Worm (Caenorhabditis elegans) whole organism, late embryonic: ENCODE results near the gene F54C8.1.
A peak's percentile ranks its signal among the peaks of the same experiment; 100 is the strongest.

Source experiments
- K02D7.2 ChIP-seq: sonication (generic microtip); optimal IDR thresholded peaks from 2 replicates; lab custom pipeline; 2017; ENCODE audit warnings: mild to moderate bottlenecking, missing genetic modification characterization, missing compliant biosample characterization
- K09A11.1 ChIP-seq: sonication (generic microtip); optimal IDR thresholded peaks from 2 replicates; lab custom pipeline; 2017; ENCODE audit warnings: antibody characterized with exemption, mild to moderate bottlenecking, missing genetic modification characterization, missing compliant biosample characterization; ENCODE audit not compliant: insufficient read depth
- ama-1 ChIP-seq: fragments of 150-350 bp; optimal IDR thresholded peaks from 2 replicates; lab custom pipeline; 2014
- ceh-14 ChIP-seq: sonication (generic microtip); optimal IDR thresholded peaks from 2 replicates; lab custom pipeline; 2016; ENCODE audit warnings: missing genotype, missing genetic modification characterization, missing compliant biosample characterization
- ceh-18 ChIP-seq: sonication (generic microtip); optimal IDR thresholded peaks from 2 replicates; lab custom pipeline; 2016; ENCODE audit warnings: missing genetic modification characterization, missing compliant biosample characterization
- ceh-2 ChIP-seq: sonication (generic microtip); optimal IDR thresholded peaks from 2 replicates; lab custom pipeline; 2016; ENCODE audit warnings: missing genotype, missing genetic modification characterization, missing compliant biosample characterization
- ceh-22 ChIP-seq: sonication (generic microtip); optimal IDR thresholded peaks from 2 replicates; lab custom pipeline; 2017; ENCODE audit warnings: missing biosample characterization, missing genetic modification characterization
- ceh-31 ChIP-seq: sonication (generic microtip); optimal IDR thresholded peaks from 2 replicates; lab custom pipeline; 2016; ENCODE audit warnings: missing genetic modification characterization, missing compliant biosample characterization
- ceh-34 ChIP-seq: sonication (generic microtip); optimal IDR thresholded peaks from 2 replicates; lab custom pipeline; 2016; ENCODE audit warnings: mild to moderate bottlenecking, missing genetic modification characterization, missing compliant biosample characterization
- ceh-45 ChIP-seq: fragments of 200-800 bp; sonication (Bioruptor generic); IDR thresholded peaks from 2 replicates; pipeline ENCODE4 v1.3.6; 2022; ENCODE audit warnings: missing genetic modification reagents, missing genetic modification characterization, missing compliant biosample characterization
- ceh-48 ChIP-seq: sonication (generic microtip); optimal IDR thresholded peaks from 2 replicates; lab custom pipeline; 2016; ENCODE audit warnings: missing genetic modification characterization, inconsistent platforms, missing compliant biosample characterization
- ceh-6 ChIP-seq: fragments of 200-800 bp; sonication (Bioruptor generic); optimal IDR thresholded peaks from 2 replicates; lab custom pipeline; 2018; ENCODE audit warnings: mild to moderate bottlenecking, missing genetic modification characterization, missing compliant biosample characterization
- ceh-9 ChIP-seq: sonication (generic microtip); optimal IDR thresholded peaks from 2 replicates; lab custom pipeline; 2016; ENCODE audit warnings: mild to moderate bottlenecking, missing genetic modification characterization, inconsistent platforms, missing compliant biosample characterization
- elt-2 ChIP-seq: sonication (generic microtip); optimal IDR thresholded peaks from 2 replicates; lab custom pipeline; 2016; ENCODE audit warnings: missing genetic modification reagents, missing genetic modification characterization, missing compliant biosample characterization
- fax-1 ChIP-seq: sonication (generic microtip); optimal IDR thresholded peaks from 2 replicates; lab custom pipeline; 2016; ENCODE audit warnings: missing genotype, missing genetic modification characterization, missing compliant biosample characterization
- fkh-6 ChIP-seq: sonication (generic microtip); optimal IDR thresholded peaks from 2 replicates; lab custom pipeline; 2016; ENCODE audit warnings: missing genetic modification characterization, missing compliant biosample characterization
- gmeb-2 ChIP-seq: sonication (generic microtip); optimal IDR thresholded peaks from 2 replicates; lab custom pipeline; 2016; ENCODE audit warnings: missing genetic modification characterization, inconsistent platforms, missing compliant biosample characterization
- hlh-13 ChIP-seq: fragments of 200-800 bp; sonication (Bioruptor generic); optimal IDR thresholded peaks from 2 replicates; lab custom pipeline; 2018; ENCODE audit warnings: mild to moderate bottlenecking, missing genetic modification characterization, missing compliant biosample characterization
- hlh-30 ChIP-seq: sonication (generic microtip); optimal IDR thresholded peaks from 2 replicates; lab custom pipeline; 2017; ENCODE audit warnings: antibody characterized with exemption, missing genetic modification characterization, missing compliant biosample characterization; ENCODE audit not compliant: insufficient read depth
- hlh-6 ChIP-seq: sonication (generic microtip); optimal IDR thresholded peaks from 2 replicates; lab custom pipeline; 2016; ENCODE audit warnings: missing genotype, missing genetic modification characterization, missing compliant biosample characterization
- lim-6 ChIP-seq: sonication (generic microtip); optimal IDR thresholded peaks from 2 replicates; lab custom pipeline; 2016; ENCODE audit warnings: missing genetic modification characterization, missing compliant biosample characterization
- lin-11 ChIP-seq: fragments of 200-800 bp; sonication (Bioruptor generic); optimal IDR thresholded peaks from 2 replicates; lab custom pipeline; 2018; ENCODE audit warnings: mild to moderate bottlenecking, missing genetic modification characterization, missing compliant biosample characterization
- nfya-1 ChIP-seq: sonication (generic microtip); optimal IDR thresholded peaks from 2 replicates; lab custom pipeline; 2017; ENCODE audit warnings: missing genetic modification characterization, mild to moderate bottlenecking, missing compliant biosample characterization, antibody characterized with exemption, moderate library complexity
- pax-1 ChIP-seq: fragments of 150-350 bp; optimal IDR thresholded peaks from 2 replicates; lab custom pipeline; 2014; ENCODE audit warnings: missing biosample characterization, missing genetic modification characterization
- pha-2 ChIP-seq: sonication (generic microtip); optimal IDR thresholded peaks from 2 replicates; lab custom pipeline; 2017; ENCODE audit warnings: mild to moderate bottlenecking, missing genetic modification characterization, missing compliant biosample characterization
- pha-4 ChIP-seq: fragments of 150-350 bp; optimal IDR thresholded peaks from 2 replicates; lab custom pipeline; 2018; ENCODE audit warnings: missing biosample characterization, missing genetic modification reagents, missing genetic modification characterization
- pqm-1 ChIP-seq: sonication (generic microtip); optimal IDR thresholded peaks from 2 replicates; lab custom pipeline; 2016; ENCODE audit warnings: missing genetic modification characterization, missing compliant biosample characterization
- rnt-1 ChIP-seq: sonication (generic microtip); optimal IDR thresholded peaks from 2 replicates; lab custom pipeline; 2016; ENCODE audit warnings: missing genetic modification characterization, missing compliant biosample characterization
- sdc-2 ChIP-seq: sonication (generic microtip); optimal IDR thresholded peaks from 2 replicates; lab custom pipeline; 2016; ENCODE audit warnings: missing genotype, missing genetic modification characterization, missing compliant biosample characterization
- sox-2 ChIP-seq: fragments of 200-800 bp; sonication (Bioruptor generic); IDR thresholded peaks from 2 replicates; pipeline ENCODE4 v1.3.6; 2022; ENCODE audit warnings: missing genetic modification reagents, missing genetic modification characterization, missing compliant biosample characterization
- tbx-2 ChIP-seq: sonication (generic microtip); optimal IDR thresholded peaks from 2 replicates; lab custom pipeline; 2016; ENCODE audit warnings: missing genetic modification characterization, missing compliant biosample characterization
- ttx-3 ChIP-seq: sonication (generic microtip); optimal IDR thresholded peaks from 2 replicates; lab custom pipeline; 2016; ENCODE audit warnings: missing genetic modification reagents, missing genetic modification characterization, missing compliant biosample characterization
- unc-3 ChIP-seq, 2 experiments: fragments of 200-800 bp in 1 of 2; sonication (Bioruptor generic) in 1 of 2; sonication (generic microtip) in 1 of 2; conservative IDR thresholded peaks in 1 of 2; optimal IDR thresholded peaks in 1 of 2; 2 replicates each; pipeline versions ENCODE4 v1.3.6 to Lab custom; 2016 to 2022; ENCODE audit warnings: missing compliant biosample characterization in 2 of 2, missing genetic modification characterization in 2 of 2, missing genetic modification reagents in 1 of 2
- unc-42 ChIP-seq: sonication (generic microtip); optimal IDR thresholded peaks from 2 replicates; lab custom pipeline; 2016; ENCODE audit warnings: missing genotype, missing genetic modification characterization, missing compliant biosample characterization
- unc-55 ChIP-seq: sonication (generic microtip); optimal IDR thresholded peaks from 2 replicates; lab custom pipeline; 2017; ENCODE audit warnings: missing biosample characterization, missing genetic modification reagents, missing genetic modification characterization

The F54C8.1 gene

DNA sequence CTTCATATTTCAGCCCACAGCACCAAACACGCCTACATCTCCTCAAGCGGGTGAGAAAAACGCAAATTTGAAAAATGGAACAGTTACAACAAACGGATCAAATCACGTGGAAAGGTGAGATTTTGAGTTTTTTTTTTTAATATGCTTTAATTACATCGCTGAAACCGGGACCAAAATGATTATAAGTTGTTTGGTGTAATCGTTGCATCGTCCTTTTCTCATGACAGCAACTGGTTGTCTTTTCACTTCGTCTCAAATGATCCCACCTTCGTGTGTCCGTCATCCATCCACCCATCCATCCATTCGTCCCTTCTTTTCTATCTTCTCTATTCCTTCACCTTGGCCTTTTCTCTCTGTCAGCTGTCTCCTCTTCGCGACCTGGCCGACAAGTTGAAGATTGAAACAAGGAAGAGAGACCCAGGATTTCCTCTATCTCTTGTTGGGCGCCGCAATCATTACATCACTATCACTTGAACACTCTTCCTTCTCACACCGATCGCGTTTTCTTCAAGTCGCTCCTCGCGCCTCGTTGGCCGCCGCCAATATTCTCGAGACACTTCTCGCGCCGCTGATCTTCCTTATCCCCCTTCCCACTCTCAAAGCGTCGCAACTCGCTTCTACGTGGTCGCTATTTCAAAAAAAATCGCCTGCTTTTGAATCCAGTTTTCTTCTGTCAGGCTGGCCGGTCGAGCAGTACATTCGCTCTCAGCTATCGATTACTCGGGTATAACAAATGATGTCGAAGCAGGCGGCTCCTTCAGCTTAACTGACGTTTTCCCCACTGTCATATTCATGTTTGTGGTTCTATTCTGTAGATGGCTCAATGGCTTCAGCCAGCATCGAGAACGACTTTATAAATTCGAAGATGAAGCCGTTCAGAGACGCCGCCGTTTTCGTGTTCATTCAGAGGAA lies 17.9 kb downstream of the F54C8.1 start:
- TF ChIP-seq ceh-22 (tag; lab: Kevin White, UChicago) (no peak), rnt-1 (tag; lab: Kevin White, UChicago) (peak; percentile 29), fax-1 (tag; lab: Kevin White, UChicago) (no peak), ceh-34 (peak; percentile 49), sdc-2 (no peak), hlh-30 (tag; lab: Kevin White, UChicago) (no peak), nfya-1 (tag; lab: Kevin White, UChicago) (peak; percentile 44), hlh-13 (no peak), pha-2 (tag; lab: Kevin White, UChicago) (no peak), ceh-31 (tag; lab: Kevin White, UChicago) (no peak), K09A11.1 (tag; lab: Kevin White, UChicago) (no peak), ceh-18 (peak; percentile 77), unc-55 (GFP tag; lab: Kevin White, UChicago) (peak; percentile 85), lim-6 (tag; lab: Kevin White, UChicago) (no peak), ttx-3 (no peak), ceh-14 (tag; lab: Kevin White, UChicago) (no peak), pha-4 (tag; lab: Kevin White, UChicago) (no peak), ama-1 (lab: Kevin White, UChicago) (no peak), K02D7.2 (no peak), sox-2 (GFP tag; lab: Robert Waterston, UW) (no peak), fkh-6 (tag; lab: Kevin White, UChicago) (no peak), elt-2 (no peak), ceh-9 (no peak), gmeb-2 (tag; lab: Kevin White, UChicago) (no peak), ceh-6 (GFP tag; lab: Kevin White, UChicago) (no peak), pax-1 (tag; lab: Kevin White, UChicago) (no peak), pqm-1 (no peak), ceh-48 (tag; lab: Kevin White, UChicago) (no peak), unc-3 (GFP tag; conservative IDR thresholded peaks at IDR 0.05; lab: Robert Waterston, UW) (no peak), unc-3 (tag; optimal IDR thresholded peaks at IDR 0.05; lab: Kevin White, UChicago) (no peak), tbx-2 (peak; percentile 36)

DNA sequence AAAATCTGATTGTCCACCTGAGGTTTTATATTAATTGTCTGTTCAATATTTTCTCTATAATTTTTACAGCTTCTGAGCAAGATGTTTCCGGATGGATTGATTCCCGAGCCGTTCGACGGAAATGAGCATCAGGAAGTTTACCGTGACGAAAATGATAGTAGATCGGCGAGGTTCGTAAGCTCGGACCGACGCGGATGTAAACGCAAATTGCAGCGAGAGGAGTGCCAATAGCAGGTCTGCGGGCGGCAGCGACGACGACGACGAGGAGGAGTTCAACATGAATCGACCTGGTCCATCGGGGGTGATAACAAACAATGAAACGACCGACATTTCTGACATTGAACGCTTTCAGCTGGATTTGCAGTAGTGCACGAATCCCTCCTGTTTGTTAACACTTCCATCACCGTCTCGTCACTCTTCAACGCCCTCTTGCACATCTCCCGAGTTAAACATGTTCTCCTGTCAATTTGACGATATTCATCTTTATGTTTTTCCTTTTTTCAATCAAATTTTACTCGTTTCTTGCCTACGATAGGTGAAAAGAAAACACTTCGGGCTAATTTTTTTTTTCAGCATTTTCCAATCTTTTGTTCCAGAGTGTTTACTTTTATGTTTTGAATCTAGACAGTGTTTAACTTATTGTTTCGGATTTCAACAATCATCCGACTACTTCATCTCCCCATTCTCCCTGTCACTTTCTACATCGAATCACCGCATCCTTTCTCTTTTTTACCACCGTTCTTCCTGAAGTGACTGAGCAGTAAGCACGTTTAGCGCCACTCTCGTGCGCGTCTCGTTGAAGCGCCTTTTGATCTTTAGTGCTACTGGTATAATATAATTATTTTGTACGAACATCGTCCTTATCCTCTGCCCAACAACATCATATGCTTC lies 22.6 kb downstream of the F54C8.1 start:
- TF ChIP-seq unc-42 (tag; lab: Kevin White, UChicago), result no peak
- no peak for TF ChIP-seq rnt-1 (tag; lab: Kevin White, UChicago)
- no peak for TF ChIP-seq sox-2 (GFP tag; lab: Robert Waterston, UW)
- TF ChIP-seq ceh-2 (tag; lab: Kevin White, UChicago), result no peak
- no peak for TF ChIP-seq ceh-34
- TF ChIP-seq hlh-13, result no peak
- TF ChIP-seq ama-1 (lab: Kevin White, UChicago), result no peak
- no peak for TF ChIP-seq pqm-1
- TF ChIP-seq hlh-6 (tag; lab: Kevin White, UChicago), result no peak
- TF ChIP-seq ceh-45 (GFP tag; lab: Robert Waterston, UW), result no peak
- TF ChIP-seq lin-11 (tag; lab: Kevin White, UChicago), result no peak
